Fruit fly (Drosophila melanogaster) whole organism, embryonic: ENCODE results near the gene TTLL4A.
A peak's percentile ranks its signal among the peaks of the same experiment; 100 is the strongest.

Experiments
- CG10366 ChIP-seq: fragments of 200-800 bp; sonication (Bioruptor generic); IDR thresholded peaks from 2 replicates; pipeline ENCODE4 v1.3.6; 2022; ENCODE audit warnings: missing biosample characterization, missing genetic modification characterization
- CG10959 ChIP-seq: fragments of 200-800 bp; sonication (Bioruptor generic); IDR thresholded peaks from 2 replicates; pipeline ENCODE4 v1.3.6; 2022; ENCODE audit warnings: missing biosample characterization, missing genetic modification characterization
- CG12769 ChIP-seq: fragments of 200-800 bp; sonication (Bioruptor generic); optimal IDR thresholded peaks from 2 replicates; lab custom pipeline; 2019; ENCODE audit warnings: missing biosample characterization, mild to moderate bottlenecking, missing genetic modification characterization, moderate library complexity
- CG1529 ChIP-seq: fragments of 200-800 bp; sonication (Bioruptor generic); optimal IDR thresholded peaks from 3 replicates; lab custom pipeline; 2018; ENCODE audit warnings: missing biosample characterization, missing genetic modification characterization
- CG1647 ChIP-seq: fragments of 200-800 bp; sonication (Bioruptor generic); optimal IDR thresholded peaks from 3 replicates; lab custom pipeline; 2016; ENCODE audit warnings: missing biosample characterization, missing genetic modification characterization
- CG30431 ChIP-seq: fragments of 200-800 bp; sonication (Bioruptor generic); optimal IDR thresholded peaks from 2 replicates; lab custom pipeline; 2017; ENCODE audit warnings: missing biosample characterization, missing genetic modification characterization
- CG31224 ChIP-seq: fragments of 200-800 bp; sonication (Bioruptor generic); IDR thresholded peaks from 2 replicates; pipeline ENCODE4 v1.3.6; 2022; ENCODE audit warnings: missing biosample characterization, missing genetic modification characterization
- CG32772 ChIP-seq: fragments of 200-800 bp; sonication (Bioruptor generic); IDR thresholded peaks from 2 replicates; pipeline ENCODE4 v1.3.6; 2022; ENCODE audit warnings: missing biosample characterization, missing genetic modification characterization
- CG4424 ChIP-seq: fragments of 200-800 bp; sonication (Bioruptor generic); optimal IDR thresholded peaks from 3 replicates; lab custom pipeline; 2016; ENCODE audit warnings: missing biosample characterization, missing genetic modification characterization
- CG4707 ChIP-seq: fragments of 200-800 bp; sonication (Bioruptor generic); optimal IDR thresholded peaks from 2 replicates; lab custom pipeline; 2018; ENCODE audit warnings: missing biosample characterization, mild to moderate bottlenecking, missing genetic modification characterization, moderate library complexity
- CG6765 ChIP-seq: fragments of 200-800 bp; sonication (Bioruptor generic); optimal IDR thresholded peaks from 3 replicates; lab custom pipeline; 2017; ENCODE audit warnings: missing biosample characterization, mild to moderate bottlenecking, missing genetic modification characterization
- CG7963 ChIP-seq: fragments of 200-800 bp; sonication (Bioruptor generic); IDR thresholded peaks from 3 replicates; pipeline ENCODE4 v1.3.6; 2022; ENCODE audit warnings: missing biosample characterization, missing genetic modification characterization; ENCODE audit not compliant: partially characterized antibody
- CG9817 ChIP-seq: fragments of 200-800 bp; sonication (Bioruptor generic); optimal IDR thresholded peaks from 2 replicates; lab custom pipeline; 2018; ENCODE audit warnings: missing biosample characterization, mild to moderate bottlenecking, missing genetic modification characterization, moderate library complexity
- Dad ChIP-seq: fragments of 200-800 bp; sonication (Bioruptor generic); optimal IDR thresholded peaks from 3 replicates; lab custom pipeline; 2016; ENCODE audit warnings: missing biosample characterization, missing genetic modification characterization
- Deaf1 ChIP-seq: fragments of 200-800 bp; optimal IDR thresholded peaks from 3 replicates; lab custom pipeline; 2019; ENCODE audit warnings: missing biosample characterization, mild to moderate bottlenecking, missing genetic modification characterization, moderate library complexity
- Drgx ChIP-seq: fragments of 200-800 bp; sonication (Bioruptor generic); IDR thresholded peaks from 2 replicates; pipeline ENCODE4 v1.3.6; 2022; ENCODE audit warnings: missing biosample characterization, missing genetic modification characterization
- H2.0 ChIP-seq: fragments of 200-800 bp; sonication (Bioruptor generic); IDR thresholded peaks from 2 replicates; pipeline ENCODE4 v1.3.6; 2022; ENCODE audit warnings: missing biosample characterization, missing genetic modification characterization
- Hmr ChIP-seq: fragments of 200-800 bp; sonication (Bioruptor generic); optimal IDR thresholded peaks from 3 replicates; lab custom pipeline; 2017; ENCODE audit warnings: mild to moderate bottlenecking, missing biosample characterization, missing genetic modification reagents, missing genetic modification characterization
- Hr51 ChIP-seq, 2 experiments: fragments of 200-800 bp; sonication (Bioruptor generic); optimal IDR thresholded peaks; 2 replicates in 1 of 2; 3 replicates in 1 of 2; lab custom pipeline; 2016 to 2018; ENCODE audit warnings: missing biosample characterization in 2 of 2, missing genetic modification characterization in 2 of 2, mild to moderate bottlenecking in 1 of 2, moderate library complexity in 1 of 2
- Kr ChIP-seq: fragments of 200-800 bp; sonication (Bioruptor generic); optimal IDR thresholded peaks from 2 replicates; lab custom pipeline; 2017; ENCODE audit warnings: missing biosample characterization, mild to moderate bottlenecking, missing genetic modification characterization
- MTF-1 ChIP-seq: fragments of 200-800 bp; sonication (Bioruptor generic); optimal IDR thresholded peaks from 2 replicates; lab custom pipeline; 2018; ENCODE audit warnings: missing biosample characterization, mild to moderate bottlenecking, missing genetic modification characterization, borderline replicate concordance
- NC2β ChIP-seq: fragments of 200-800 bp; sonication (Bioruptor generic); optimal IDR thresholded peaks from 2 replicates; lab custom pipeline; 2016; ENCODE audit warnings: missing biosample characterization, missing genetic modification characterization
- Nf-YB ChIP-seq: fragments of 200-800 bp; sonication (Bioruptor generic); optimal IDR thresholded peaks from 3 replicates; lab custom pipeline; 2019; ENCODE audit warnings: missing biosample characterization, mild to moderate bottlenecking, missing genetic modification characterization, moderate library complexity
- NfI ChIP-seq: fragments of 200-800 bp; sonication (Bioruptor generic); optimal IDR thresholded peaks from 3 replicates; lab custom pipeline; 2018; ENCODE audit warnings: missing biosample characterization, mild to moderate bottlenecking, missing genetic modification characterization, moderate library complexity
- Pdp1 ChIP-seq, 2 experiments: fragments of 200-800 bp; sonication (Bioruptor generic); optimal IDR thresholded peaks; 3 replicates each; lab custom pipeline; 2016; ENCODE audit warnings: missing biosample characterization in 2 of 2, missing genetic modification characterization in 2 of 2, mild to moderate bottlenecking in 1 of 2, moderate library complexity in 1 of 2
- Rfx ChIP-seq: fragments of 200-800 bp; sonication (Bioruptor generic); IDR thresholded peaks from 2 replicates; pipeline ENCODE4 v1.3.6; 2022; ENCODE audit warnings: missing biosample characterization, missing genetic modification characterization
- Sin3A ChIP-seq: fragments of >200 bp; optimal IDR thresholded peaks from 2 replicates; lab custom pipeline; 2018
- Sox102F ChIP-seq: fragments of 200-800 bp; sonication (Bioruptor generic); optimal IDR thresholded peaks from 2 replicates; lab custom pipeline; 2018; ENCODE audit warnings: missing biosample characterization, mild to moderate bottlenecking, missing genetic modification characterization, moderate library complexity
- Ssrp ChIP-seq: fragments of 200-800 bp; sonication (Bioruptor generic); optimal IDR thresholded peaks from 2 replicates; lab custom pipeline; 2018; ENCODE audit warnings: missing biosample characterization, mild to moderate bottlenecking, missing genetic modification characterization, moderate library complexity
- Usf ChIP-seq: fragments of 200-800 bp; sonication (Bioruptor generic); optimal IDR thresholded peaks from 2 replicates; lab custom pipeline; 2017; ENCODE audit warnings: missing genotype, missing biosample characterization, missing genetic modification characterization
- Vsx1 ChIP-seq: fragments of 200-800 bp; sonication (Bioruptor generic); optimal IDR thresholded peaks from 2 replicates; lab custom pipeline; 2017; ENCODE audit warnings: missing biosample characterization, mild to moderate bottlenecking, missing genetic modification characterization, missing genetic modification reagents
- abd-A ChIP-seq: fragments of 200-800 bp; sonication (Bioruptor generic); optimal IDR thresholded peaks from 3 replicates; lab custom pipeline; 2019; ENCODE audit warnings: missing biosample characterization, mild to moderate bottlenecking, missing genetic modification characterization, moderate library complexity
- bcd ChIP-seq: fragments of 200-800 bp; sonication (Bioruptor generic); optimal IDR thresholded peaks from 2 replicates; lab custom pipeline; 2017; ENCODE audit warnings: missing biosample characterization, mild to moderate bottlenecking, missing genetic modification characterization
- br ChIP-seq: fragments of >200 bp; optimal IDR thresholded peaks from 2 replicates; lab custom pipeline; 2017
- cas ChIP-seq: fragments of 200-800 bp; sonication (Bioruptor generic); IDR thresholded peaks from 2 replicates; pipeline ENCODE4 v1.3.6; 2022; ENCODE audit warnings: missing biosample characterization, missing genetic modification characterization
- cwo ChIP-seq: fragments of 200-800 bp; sonication (Bioruptor generic); optimal IDR thresholded peaks from 3 replicates; lab custom pipeline; 2017; ENCODE audit warnings: missing biosample characterization, missing genetic modification characterization, mild to moderate bottlenecking, moderate library complexity, missing genetic modification reagents
- dpn ChIP-seq, 2 experiments: fragments of 200-800 bp; sonication (Bioruptor generic); optimal IDR thresholded peaks; 3 replicates each; lab custom pipeline; 2016; ENCODE audit warnings: missing biosample characterization in 2 of 2, missing genetic modification characterization in 2 of 2
- emc ChIP-seq: fragments of 200-800 bp; sonication (Bioruptor generic); optimal IDR thresholded peaks from 2 replicates; lab custom pipeline; 2016; ENCODE audit warnings: missing biosample characterization, missing genetic modification characterization
- fru ChIP-seq: fragments of >200 bp; optimal IDR thresholded peaks from 2 replicates; lab custom pipeline; 2017
- gro ChIP-seq: fragments of 200-800 bp; sonication (Bioruptor generic); optimal IDR thresholded peaks from 2 replicates; lab custom pipeline; 2016; ENCODE audit warnings: missing biosample characterization, missing genetic modification characterization
- knrl ChIP-seq: fragments of 200-800 bp; sonication (Bioruptor generic); IDR thresholded peaks from 3 replicates; pipeline ENCODE4 v1.3.6; 2022; ENCODE audit warnings: missing biosample characterization, missing genetic modification characterization; ENCODE audit not compliant: partially characterized antibody
- maf-S ChIP-seq: fragments of 200-800 bp; sonication (Bioruptor generic); optimal IDR thresholded peaks from 2 replicates; lab custom pipeline; 2016; ENCODE audit warnings: missing biosample characterization, missing genetic modification characterization
- nerfin-2 ChIP-seq: fragments of 200-800 bp; sonication (Bioruptor generic); IDR thresholded peaks from 2 replicates; pipeline ENCODE4 v1.3.6; 2022; ENCODE audit warnings: missing biosample characterization, missing genetic modification characterization; ENCODE audit not compliant: partially characterized antibody
- shn ChIP-seq: fragments of 200-800 bp; sonication (Bioruptor generic); optimal IDR thresholded peaks from 3 replicates; lab custom pipeline; 2016; ENCODE audit warnings: missing biosample characterization, missing genetic modification characterization
- sisA ChIP-seq: fragments of 200-800 bp; sonication (Bioruptor generic); IDR thresholded peaks from 2 replicates; pipeline ENCODE4 v1.3.6; 2022; ENCODE audit warnings: missing biosample characterization, missing genetic modification characterization
- tin ChIP-seq: fragments of 200-800 bp; sonication (Bioruptor generic); optimal IDR thresholded peaks from 3 replicates; lab custom pipeline; 2016; ENCODE audit warnings: missing biosample characterization, missing genetic modification characterization
- zfh1 ChIP-seq: fragments of 200-800 bp; sonication (Bioruptor generic); IDR thresholded peaks from 3 replicates; pipeline ENCODE4 v1.3.6; 2022; ENCODE audit warnings: missing biosample characterization, missing genetic modification characterization
- zfh2 ChIP-seq: fragments of 200-800 bp; sonication (Bioruptor generic); optimal IDR thresholded peaks from 2 replicates; lab custom pipeline; 2016; ENCODE audit warnings: missing biosample characterization, missing genetic modification characterization

Gene TTLL4A

DNA sequence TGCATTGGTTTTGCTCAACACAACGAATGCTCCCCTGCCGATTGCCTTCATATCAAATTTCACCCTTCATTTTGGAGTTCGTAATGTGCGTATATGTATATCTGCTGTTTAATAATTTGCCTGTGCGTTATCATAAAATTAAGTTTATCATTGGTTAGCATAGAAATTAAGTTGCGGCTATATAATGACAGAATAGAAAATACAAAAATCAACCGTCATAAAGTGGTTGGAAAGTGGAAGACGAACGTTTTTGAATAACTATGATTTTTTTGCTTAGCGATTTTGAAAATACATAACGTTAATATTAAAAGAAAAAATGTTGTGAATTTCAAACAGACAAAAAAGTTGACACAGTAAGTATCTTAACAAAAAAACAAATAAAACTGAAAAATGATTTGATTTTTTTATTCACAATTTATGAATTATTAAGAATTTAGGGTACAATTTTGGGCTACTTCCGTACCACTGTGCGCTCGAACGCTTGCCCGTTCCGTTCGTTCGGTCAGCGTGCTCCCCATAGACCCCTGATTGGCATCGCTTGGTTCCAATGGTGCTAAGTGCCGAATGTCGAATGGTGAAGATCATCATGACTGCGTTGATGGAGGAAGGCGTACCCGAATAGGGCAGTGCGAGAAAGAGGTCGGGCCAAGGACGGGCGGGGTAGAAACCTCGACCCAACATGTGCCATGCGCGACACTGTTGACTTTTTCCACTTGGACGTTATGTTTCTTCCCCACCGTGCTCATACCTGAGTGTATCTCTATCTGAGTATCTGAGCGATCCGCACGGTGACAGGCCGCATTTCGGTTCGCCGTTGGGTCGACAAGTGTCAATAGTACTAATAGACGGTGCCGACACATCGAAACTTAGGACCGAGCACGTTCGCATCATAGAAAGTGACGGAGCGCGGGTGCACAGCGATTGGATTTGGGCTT is 48.6 kb downstream of the TTLL4A start (continued):
- TF ChIP-seq gro (GFP tag; lab: Kevin White, UChicago) = no peak
- TF ChIP-seq NC2β = peak; percentile 20
- TF ChIP-seq br (lab: Kevin White, UChicago) = no peak
- TF ChIP-seq dpn (GFP tag; optimal IDR thresholded peaks at IDR 0.05; lab: Kevin White, UChicago) = peak; percentile 19 to 51
- peak; percentile 57 for TF ChIP-seq cwo (GFP tag; lab: Kevin White, UChicago)
- TF ChIP-seq Hr51 (GFP tag; optimal IDR thresholded peaks at IDR 0.05; lab: Kevin White, UChicago) = peak in 1 of 2 experiments; percentile 65
- TF ChIP-seq fru (lab: Kevin White, UChicago) = no peak
- TF ChIP-seq Ssrp (tag; lab: Kevin White, UChicago) = peak; percentile 63
- TF ChIP-seq tin (GFP tag; lab: Kevin White, UChicago) = peak; percentile 35
- no peak for TF ChIP-seq CG7963
- TF ChIP-seq emc (GFP tag; lab: Kevin White, UChicago) = no peak
- no peak for TF ChIP-seq NfI (GFP tag; lab: Kevin White, UChicago)
- peak; percentile 46 for TF ChIP-seq CG4424 (GFP tag; lab: Kevin White, UChicago)
- TF ChIP-seq CG9817 (tag; lab: Kevin White, UChicago) = peak; percentile 17
- no peak for TF ChIP-seq bcd
- no peak for TF ChIP-seq Deaf1 (tag; lab: Kevin White, UChicago)
- TF ChIP-seq CG6765 (GFP tag; lab: Kevin White, UChicago) = no peak
- TF ChIP-seq Sin3A (lab: Kevin White, UChicago) = no peak
- TF ChIP-seq Dad (GFP tag; lab: Kevin White, UChicago) = no peak
- no peak for TF ChIP-seq maf-S (GFP tag; lab: Kevin White, UChicago)
- TF ChIP-seq CG1529 = peak; percentile 36
- TF ChIP-seq, all 482 proteins: peak for 214

DNA sequence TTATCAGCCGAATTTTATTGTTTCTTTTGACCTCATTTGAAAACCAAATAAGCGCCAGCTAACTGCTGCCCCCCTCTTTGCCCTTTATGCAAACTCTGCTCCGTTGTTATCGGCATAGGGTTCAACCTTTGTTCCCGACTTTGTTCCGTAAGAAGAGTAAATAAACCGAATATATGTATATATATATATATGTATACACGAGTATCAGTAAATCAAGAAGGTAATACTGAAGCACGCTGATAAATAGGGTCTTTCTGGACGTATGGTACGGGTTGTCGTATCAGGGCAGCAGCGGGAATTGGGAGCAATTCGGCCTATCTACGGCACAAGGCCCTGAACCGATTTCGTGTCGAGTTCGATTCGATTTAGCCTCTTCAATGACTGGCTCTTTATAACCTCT is 49.7 kb downstream of the TTLL4A start:
- no peak for TF ChIP-seq abd-A (tag; lab: Kevin White, UChicago)
- no peak for TF ChIP-seq CG10366 (GFP tag; lab: Robert Waterston, UW)
- no peak for TF ChIP-seq shn (GFP tag; lab: Kevin White, UChicago)
- no peak for TF ChIP-seq Kr (GFP tag; lab: Kevin White, UChicago)
- TF ChIP-seq Vsx1 (GFP tag; lab: Kevin White, UChicago) = peak; percentile 41
- TF ChIP-seq Drgx (GFP tag; lab: Robert Waterston, UW) = no peak
- TF ChIP-seq CG12769 (tag; lab: Kevin White, UChicago) = peak; percentile 78
- TF ChIP-seq Pdp1 (GFP tag; optimal IDR thresholded peaks at IDR 0.05; lab: Kevin White, UChicago) = peak in 1 of 2 experiments; percentile 58
- no peak for TF ChIP-seq Rfx (GFP tag; lab: Robert Waterston, UW)
- no peak for TF ChIP-seq Nf-YB (GFP tag; lab: Kevin White, UChicago)
- TF ChIP-seq MTF-1 (GFP tag; lab: Kevin White, UChicago) = peak; percentile 8
- no peak for TF ChIP-seq cas
- TF ChIP-seq nerfin-2 (GFP tag; lab: Robert Waterston, UW) = no peak
- TF ChIP-seq CG10959 (GFP tag; lab: Robert Waterston, UW) = no peak
- TF ChIP-seq CG1647 (GFP tag; lab: Kevin White, UChicago) = no peak
- TF ChIP-seq zfh1 (GFP tag; lab: Robert Waterston, UW) = 0 out of 3 replicates have a peak, but pooled peaks have one; percentile 17
- TF ChIP-seq zfh2 (GFP tag; lab: Kevin White, UChicago) = no peak
- TF ChIP-seq knrl (GFP tag; lab: Robert Waterston, UW) = no peak
- no peak for TF ChIP-seq CG30431
- TF ChIP-seq Usf (GFP tag; lab: Kevin White, UChicago) = no peak
- 0 out of 2 replicates have a peak, but pooled peaks have one; percentile 8 for TF ChIP-seq CG31224
- TF ChIP-seq sisA = no peak
- TF ChIP-seq CG4707 = no peak
- no peak for TF ChIP-seq Sox102F (GFP tag; lab: Kevin White, UChicago)
- no peak for TF ChIP-seq H2.0 (GFP tag; lab: Robert Waterston, UW)
- no peak for TF ChIP-seq Hmr
- no peak for TF ChIP-seq CG32772 (GFP tag; lab: Robert Waterston, UW)
- no peak for TF ChIP-seq br (lab: Kevin White, UChicago)
